Worm (Caenorhabditis elegans): ENCODE results near the gene srw-82.
"Not testable (repeated sequence)": the region's sequence is repeated elsewhere in the genome, so short reads cannot be mapped to it uniquely, and the experiment has no call there.

Gene srw-82

ce11 chrV:18395649-18396048, 35.9 kb upstream of the srw-82 start, which contains the start of gene Y51A2B.9:
Gene Y51A2B.9 (minus strand): TSS chrV:18395749.
- TF ChIP-seq ref-2 (tag; optimal IDR thresholded peaks at IDR 0.05) (no peak), ceh-24 (tag; optimal IDR thresholded peaks at IDR 0.05) (no peak), fkh-6 (tag; optimal IDR thresholded peaks at IDR 0.05) (no peak), C08G9.2 (tag; optimal IDR thresholded peaks at IDR 0.05) (no peak), sdc-2 (tag; optimal IDR thresholded peaks at IDR 0.05) (no peak), tbx-7 (tag; optimal IDR thresholded peaks at IDR 0.05) (no peak), ceh-14 (tag; optimal IDR thresholded peaks at IDR 0.05) (no peak), sox-4 (tag; optimal IDR thresholded peaks at IDR 0.05) (no peak)

ce11 chrV:18397814-18398213, 33.7 kb upstream of the srw-82 start, which contains the start of gene Y51A2B.16:
Gene Y51A2B.16 (minus strand): TSS chrV:18397914.
- no peak for TF ChIP-seq hlh-8 (tag; optimal IDR thresholded peaks at IDR 0.05)
- no peak for TF ChIP-seq pag-3 (tag; optimal IDR thresholded peaks at IDR 0.05; ENCODE audit: borderline replicate concordance)
- TF ChIP-seq ceh-31 (tag; optimal IDR thresholded peaks at IDR 0.05) = no peak
- TF ChIP-seq ref-2 (tag; optimal IDR thresholded peaks at IDR 0.05) = no peak
- TF ChIP-seq ets-4 (tag; optimal IDR thresholded peaks at IDR 0.05) = no peak
- TF ChIP-seq elt-4 (tag; optimal IDR thresholded peaks at IDR 0.05) = no peak
- TF ChIP-seq tbx-2 (tag; optimal IDR thresholded peaks at IDR 0.05) = no peak
- TF ChIP-seq ceh-9 (tag; optimal IDR thresholded peaks at IDR 0.05) = no peak
- TF ChIP-seq unc-42 (tag; optimal IDR thresholded peaks at IDR 0.05) = no peak
- no peak for TF ChIP-seq ceh-34 (tag; optimal IDR thresholded peaks at IDR 0.05)
- TF ChIP-seq eyg-1 (tag; optimal IDR thresholded peaks at IDR 0.05) = no peak
- TF ChIP-seq ceh-30 (tag; optimal IDR thresholded peaks at IDR 0.05) = no peak

- no peak for TF ChIP-seq nfya-1 (tag; optimal IDR thresholded peaks at IDR 0.05)
- no peak for TF ChIP-seq npax-4 (tag; optimal IDR thresholded peaks at IDR 0.05)
- TF ChIP-seq pha-4 (tag; optimal IDR thresholded peaks at IDR 0.05) = no peak
- no peak for TF ChIP-seq che-1 (tag; optimal IDR thresholded peaks at IDR 0.05)
- TF ChIP-seq ref-2 (tag; optimal IDR thresholded peaks at IDR 0.05) = no peak
- no peak for TF ChIP-seq ceh-34 (tag; optimal IDR thresholded peaks at IDR 0.05)
- no peak for TF ChIP-seq hlh-30 (tag; optimal IDR thresholded peaks at IDR 0.05; ENCODE audit: insufficient read depth)
- no peak for TF ChIP-seq K02D7.2 (tag; optimal IDR thresholded peaks at IDR 0.05)
- TF ChIP-seq pqm-1 (tag; optimal IDR thresholded peaks at IDR 0.05) = no peak
- no peak for TF ChIP-seq ceh-31 (tag; optimal IDR thresholded peaks at IDR 0.05)
- TF ChIP-seq pax-1 (tag; optimal IDR thresholded peaks at IDR 0.05) = no peak
- no peak for TF ChIP-seq ceh-24 (tag; optimal IDR thresholded peaks at IDR 0.05)
- no peak for TF ChIP-seq mec-3 (tag; optimal IDR thresholded peaks at IDR 0.05; ENCODE audit: borderline replicate concordance)
- TF ChIP-seq dmd-4 (tag; optimal IDR thresholded peaks at IDR 0.05; ENCODE audit: borderline replicate concordance) = no peak
- no peak for TF ChIP-seq pha-2 (tag; optimal IDR thresholded peaks at IDR 0.05)
- no peak for TF ChIP-seq ceh-22 (tag; optimal IDR thresholded peaks at IDR 0.05)
- no peak for TF ChIP-seq unc-42 (tag; optimal IDR thresholded peaks at IDR 0.05)
- TF ChIP-seq fkh-10 (GFP tag; optimal IDR thresholded peaks at IDR 0.05) = no peak
Observed at ce11 chrV:18402743-18403142, 28.8 kb upstream of the srw-82 start.

- not testable (repeated sequence) for TF ChIP-seq hlh-15, pat-9, lim-6 (tag; optimal IDR thresholded peaks at IDR 0.05)
Observed at ce11 chrV:18404767-18405166, 26.8 kb upstream of the srw-82 start, which contains the start of gene srh-209. Gene srh-209 (minus strand): TSS chrV:18404867.

- no peak for TF ChIP-seq ets-4 (tag; optimal IDR thresholded peaks at IDR 0.05)
- no peak for TF ChIP-seq ceh-24 (tag; optimal IDR thresholded peaks at IDR 0.05)
- no peak for TF ChIP-seq dve-1 (tag; optimal IDR thresholded peaks at IDR 0.05)
- no peak for TF ChIP-seq K02D7.2 (tag; optimal IDR thresholded peaks at IDR 0.05)
- no peak for TF ChIP-seq ceh-45 (GFP tag; IDR thresholded peaks at IDR 0.05)
- no peak for TF ChIP-seq C08G9.2 (tag; optimal IDR thresholded peaks at IDR 0.05)
- no peak for TF ChIP-seq npax-4 (tag; optimal IDR thresholded peaks at IDR 0.05)
- no peak for TF ChIP-seq elt-2 (tag; optimal IDR thresholded peaks at IDR 0.05)
- no peak for TF ChIP-seq F13H6.1 (tag; optimal IDR thresholded peaks at IDR 0.05)
- no peak for TF ChIP-seq ttx-3 (tag; optimal IDR thresholded peaks at IDR 0.05)
- TF ChIP-seq nhr-11 (tag; optimal IDR thresholded peaks at IDR 0.05) = no peak
- no peak for TF ChIP-seq C38D4.7 (GFP tag; optimal IDR thresholded peaks at IDR 0.05)
- no peak for TF ChIP-seq fkh-10 (GFP tag; optimal IDR thresholded peaks at IDR 0.05)
- TF ChIP-seq zip-5 (tag; optimal IDR thresholded peaks at IDR 0.05) = no peak
- TF ChIP-seq pros-1 (tag; optimal IDR thresholded peaks at IDR 0.05) = no peak
Observed at ce11 chrV:18410142-18410541, 21.4 kb upstream of the srw-82 start, which contains the start of gene srh-207. Gene srh-207 (minus strand): TSS chrV:18410242.
